Worm (Caenorhabditis elegans): Measurements from ENCODE around the gene Y67D8A.2.

DNA sequence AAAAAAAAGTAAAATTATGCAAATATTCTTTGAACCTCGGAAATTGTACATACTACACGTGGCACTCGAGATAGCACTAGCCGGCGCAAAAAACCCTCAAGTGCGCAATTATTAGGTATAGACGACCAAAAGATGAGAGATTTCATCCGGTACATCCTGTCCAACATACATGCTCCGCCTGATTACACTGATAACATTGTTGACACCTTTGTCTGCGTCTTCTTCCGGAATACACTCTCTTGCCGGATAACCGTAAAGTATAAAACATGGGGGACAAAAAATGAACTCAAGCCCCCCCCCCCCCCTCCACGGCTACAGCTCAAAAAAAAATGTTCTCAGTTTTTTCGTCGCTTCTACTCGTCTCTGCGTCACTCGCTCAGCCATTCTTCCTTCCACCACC lies 76.1 kb downstream of the Y67D8A.2 start, which contains the start of gene W08E12.6:
- TF ChIP-seq flt-1 (GFP tag; IDR thresholded peaks at IDR 0.05) (no peak), med-1 (GFP tag; optimal IDR thresholded peaks at IDR 0.05; ENCODE audit: insufficient read depth) (no peak), ztf-29 (GFP tag; IDR thresholded peaks at IDR 0.05) (no peak), T22C8.4 (GFP tag; IDR thresholded peaks at IDR 0.05) (no peak), ztf-23 (GFP tag; IDR thresholded peaks at IDR 0.05) (no peak), ref-1 (GFP tag; conservative IDR thresholded peaks at IDR 0.05) (no peak), tab-1 (GFP tag; IDR thresholded peaks at IDR 0.05) (no peak)
